Fruit fly (Drosophila melanogaster) whole organism, prepupa: Measurements from ENCODE around the gene CG7148.

ENCODE experiments used
- CG11294 ChIP-seq: fragments of 200-800 bp; sonication (Bioruptor generic); IDR thresholded peaks from 2 replicates; pipeline ENCODE4 v1.3.6; 2022; ENCODE audit warnings: missing biosample characterization, missing genetic modification characterization
- CG11762 ChIP-seq: fragments of 200-800 bp; sonication (Bioruptor generic); optimal IDR thresholded peaks from 3 replicates; lab custom pipeline; 2016; ENCODE audit warnings: missing biosample characterization, missing genetic modification characterization; ENCODE audit not compliant: insufficient read depth
- CG6792 ChIP-seq: fragments of 200-800 bp; sonication (Bioruptor generic); optimal IDR thresholded peaks from 3 replicates; lab custom pipeline; 2016; ENCODE audit warnings: missing biosample characterization, missing genetic modification characterization
- CG6808 ChIP-seq: fragments of 200-800 bp; sonication (Bioruptor generic); optimal IDR thresholded peaks from 3 replicates; lab custom pipeline; 2017; ENCODE audit warnings: missing biosample characterization, missing genetic modification characterization, mild to moderate bottlenecking, moderate library complexity, missing genetic modification reagents
- Ets21C ChIP-seq: fragments of 200-800 bp; sonication (Bioruptor generic); optimal IDR thresholded peaks from 3 replicates; lab custom pipeline; 2016; ENCODE audit warnings: missing biosample characterization, missing genetic modification characterization
- Gug ChIP-seq: fragments of 200-800 bp; sonication (Bioruptor generic); IDR thresholded peaks from 2 replicates; pipeline ENCODE4 v1.3.6; 2022; ENCODE audit warnings: missing biosample characterization, missing genetic modification characterization
- OdsH ChIP-seq: fragments of 200-800 bp; sonication (Bioruptor generic); optimal IDR thresholded peaks from 3 replicates; lab custom pipeline; 2016; ENCODE audit warnings: missing biosample characterization, missing genetic modification characterization
- Smox ChIP-seq: fragments of 200-800 bp; sonication (Bioruptor generic); optimal IDR thresholded peaks from 3 replicates; lab custom pipeline; 2016; ENCODE audit warnings: missing biosample characterization, missing genetic modification characterization
- cyc ChIP-seq: fragments of 200-800 bp; sonication (Bioruptor generic); optimal IDR thresholded peaks from 3 replicates; lab custom pipeline; 2016; ENCODE audit warnings: missing biosample characterization, missing genetic modification characterization
- fkh ChIP-seq: fragments of 200-800 bp; sonication (Bioruptor generic); optimal IDR thresholded peaks from 3 replicates; lab custom pipeline; 2017; ENCODE audit warnings: missing biosample characterization, mild to moderate bottlenecking, missing genetic modification characterization, moderate library complexity
- lz ChIP-seq: fragments of 200-800 bp; sonication (Bioruptor generic); optimal IDR thresholded peaks from 3 replicates; lab custom pipeline; 2016; ENCODE audit warnings: missing biosample characterization, missing genetic modification characterization
- svp ChIP-seq: fragments of 200-800 bp; sonication (Bioruptor generic); peaks from one replicate; lab custom pipeline; 2016; ENCODE audit warnings: missing biosample characterization, missing genetic modification characterization

DNA sequence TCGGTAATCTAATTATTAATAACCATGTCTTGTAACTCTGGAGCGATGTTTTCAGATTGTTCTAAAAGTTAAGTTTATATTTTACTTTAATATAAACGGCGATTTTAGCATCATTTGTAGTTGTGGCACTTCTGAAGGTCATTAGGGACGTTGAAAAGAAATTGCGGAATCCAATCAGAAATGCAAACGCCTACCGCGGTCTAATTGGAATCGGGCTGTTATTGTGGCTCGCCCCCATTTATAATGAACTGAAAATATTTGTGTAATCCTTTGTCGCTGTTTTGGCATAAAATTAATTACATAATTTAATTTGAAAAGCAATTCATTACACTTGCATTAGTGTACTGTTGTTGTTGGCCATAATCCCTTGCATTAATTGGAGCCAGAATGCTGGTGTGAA, 46.2 kb upstream of the CG7148 start:
- TF ChIP-seq OdsH (no peak), CG6808 (no peak), cyc (GFP tag; lab: Kevin White, UChicago) (no peak), svp (GFP tag; lab: Kevin White, UChicago) (no peak), CG11762 (GFP tag; lab: Kevin White, UChicago) (no peak), lz (GFP tag; lab: Kevin White, UChicago) (no peak), Gug (GFP tag; lab: Robert Waterston, UW) (no peak), fkh (GFP tag; lab: Kevin White, UChicago) (no peak), CG6792 (no peak), Smox (GFP tag; lab: Kevin White, UChicago) (no peak), Ets21C (GFP tag; lab: Kevin White, UChicago) (no peak), CG11294 (GFP tag; lab: Robert Waterston, UW) (no peak)
